Worm (Caenorhabditis elegans): Measurements from ENCODE around the gene Y17D7B.3.
"Not testable (repeated sequence)": the region's sequence is repeated elsewhere in the genome, so short reads cannot be mapped to it uniquely, and the experiment has no call there.

The Y17D7B.3 gene

DNA sequence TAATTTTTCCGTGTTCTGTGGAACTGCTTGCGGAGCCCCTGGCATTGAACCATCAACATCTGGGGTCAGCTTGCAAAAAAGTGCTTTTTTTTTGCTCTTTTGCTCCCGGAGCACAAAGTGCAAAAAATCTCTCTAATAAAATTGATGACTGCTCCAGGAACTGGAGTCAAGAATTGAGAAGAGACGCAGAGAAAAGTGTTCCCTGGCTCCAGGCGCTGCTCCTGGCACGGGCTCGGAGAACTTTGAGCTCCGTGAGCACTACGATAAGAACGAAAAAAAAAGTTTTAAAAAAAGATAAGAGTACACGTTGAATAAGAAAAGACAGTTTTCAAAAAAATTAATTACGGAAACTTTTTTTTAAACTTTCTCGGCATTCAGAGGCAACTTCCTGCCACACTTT, 3.8 kb downstream of the Y17D7B.3 start:
- TF ChIP-seq dao-5 (tag; optimal IDR thresholded peaks at IDR 0.05) = no peak
- no peak for TF ChIP-seq him-1 (tag; optimal IDR thresholded peaks at IDR 0.05)
- TF ChIP-seq W03F9.2 (tag; optimal IDR thresholded peaks at IDR 0.05) = no peak

DNA sequence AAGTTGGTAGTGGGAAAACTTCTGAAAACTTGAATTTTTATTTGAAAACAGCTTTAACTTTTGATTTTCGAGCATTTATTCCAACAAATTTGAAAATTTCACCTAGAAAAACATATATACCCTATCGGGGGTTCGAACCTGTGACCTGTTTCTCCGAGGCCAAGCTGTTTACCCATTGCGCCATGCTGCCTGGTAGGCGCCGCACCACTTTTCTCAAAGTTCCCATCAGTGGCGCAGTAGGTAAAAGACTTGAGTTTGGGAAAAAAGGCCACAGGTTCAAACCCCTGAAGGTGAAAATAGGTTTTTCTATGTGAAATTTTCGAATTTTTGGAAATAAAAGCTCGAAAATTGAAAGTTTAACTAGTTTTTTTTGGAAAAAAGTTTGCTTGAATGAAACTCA, 6.0 kb downstream of the Y17D7B.3 start:
- no peak for TF ChIP-seq W03F9.2 (tag; optimal IDR thresholded peaks at IDR 0.05)

DNA sequence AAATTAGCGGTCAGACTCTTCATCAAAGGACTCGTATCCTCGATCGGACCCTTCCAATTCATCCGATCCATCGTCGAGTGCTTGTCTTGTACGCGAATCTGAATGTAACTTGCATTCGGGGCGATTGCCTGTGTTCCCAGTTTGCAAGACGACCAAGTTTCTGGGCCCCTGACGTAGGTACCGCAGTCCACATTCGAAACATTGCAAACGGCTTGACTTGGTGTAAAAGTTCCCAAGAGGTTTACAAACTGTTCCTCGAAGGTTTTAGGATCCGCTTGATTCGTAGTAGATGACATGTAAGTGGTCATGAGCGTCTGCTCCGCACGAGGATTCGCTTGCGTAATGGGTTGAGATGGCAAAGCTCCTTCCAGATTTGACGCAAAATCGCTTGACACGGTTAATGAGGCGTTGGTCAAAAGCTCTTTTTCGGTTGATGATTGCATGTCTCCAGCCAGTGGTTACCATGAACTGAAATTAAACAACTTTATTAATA, 10.3 kb downstream of the Y17D7B.3 start, which contains the start of gene Y17D7B.4:
Y17D7B.4 (minus strand) TSS at position 443 of the 493 bp plus-strand sequence.
- TF ChIP-seq dao-5 (tag; optimal IDR thresholded peaks at IDR 0.05) (no peak), W03F9.2 (tag; optimal IDR thresholded peaks at IDR 0.05) (no peak), him-1 (tag; optimal IDR thresholded peaks at IDR 0.05) (no peak)

DNA sequence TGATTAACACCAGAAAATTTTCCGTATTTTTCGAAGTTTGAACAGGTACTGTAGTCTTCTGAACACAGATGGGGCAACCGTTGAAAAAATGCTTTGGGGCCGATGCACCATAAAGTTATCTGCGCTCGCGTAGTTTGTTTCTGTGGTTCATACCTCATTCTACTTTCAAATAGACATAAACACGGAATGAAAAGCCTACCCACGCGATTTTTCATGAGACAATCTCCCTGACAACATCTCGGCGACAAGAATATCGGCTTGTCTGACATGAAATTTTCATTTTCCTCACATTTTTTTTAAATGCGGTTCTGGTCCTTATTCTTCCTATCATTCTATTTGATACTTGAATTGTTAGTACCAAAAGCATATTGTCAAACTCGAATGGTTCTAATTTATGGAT, 13.8 kb downstream of the Y17D7B.3 start, which contains the start of gene clec-257:
clec-257 (plus strand) TSS at position 301 of the 400 bp plus-strand sequence.
- TF ChIP-seq dao-5 (tag; optimal IDR thresholded peaks at IDR 0.05) (no peak), him-1 (tag; optimal IDR thresholded peaks at IDR 0.05) (no peak)

DNA sequence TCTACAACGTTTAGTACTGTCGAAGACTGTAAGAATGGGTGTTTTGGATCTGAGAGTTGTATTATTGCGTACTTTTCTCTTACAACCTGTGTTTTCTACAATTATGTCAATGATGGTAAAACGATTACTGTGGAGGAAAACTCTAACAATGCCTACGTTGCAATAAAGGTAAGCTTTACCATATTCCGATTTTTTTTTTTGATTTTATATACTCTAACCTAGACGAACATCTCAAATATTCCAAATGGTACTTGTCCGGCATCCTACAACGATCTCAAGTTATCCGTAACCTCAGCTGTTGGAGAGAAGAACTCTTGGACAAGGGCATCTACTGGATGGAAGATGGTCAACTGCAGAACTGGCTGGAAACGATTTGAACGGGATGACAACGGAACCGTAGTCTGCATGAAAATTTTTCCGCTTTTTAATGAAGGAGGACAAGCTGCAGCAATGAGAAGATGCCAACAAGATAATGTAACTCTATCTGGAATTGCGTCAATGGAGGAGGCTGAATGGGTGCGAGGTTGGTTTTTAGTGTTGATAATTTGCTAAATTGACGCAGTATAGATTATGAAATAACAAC, 14.7 kb downstream of the Y17D7B.3 start:
- TF ChIP-seq dao-5 (tag; optimal IDR thresholded peaks at IDR 0.05) (no peak), W03F9.2 (tag; optimal IDR thresholded peaks at IDR 0.05) (no peak), him-1 (tag; optimal IDR thresholded peaks at IDR 0.05) (no peak)

DNA sequence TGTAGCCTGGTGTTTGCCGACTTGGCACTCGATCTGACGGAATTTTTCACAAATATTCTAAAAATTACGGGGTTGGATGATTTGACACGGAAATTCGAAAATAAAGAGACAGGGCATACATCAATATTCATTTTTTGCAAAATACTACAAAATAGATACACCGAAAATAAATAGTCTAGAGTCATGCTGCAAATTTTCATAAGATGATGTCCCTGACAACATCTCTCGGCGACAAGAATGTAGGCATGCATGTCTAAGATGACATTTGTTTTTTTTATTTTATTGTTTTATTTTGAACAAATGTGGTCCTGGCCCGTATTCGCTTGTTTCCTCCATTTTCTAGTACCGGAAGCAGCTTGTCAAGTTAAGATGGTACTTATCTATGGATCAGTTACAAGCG, 15.2 kb downstream of the Y17D7B.3 start, which contains the start of gene clec-256:
clec-256 (plus strand) TSS at position 301 of the 400 bp plus-strand sequence.
- TF ChIP-seq dao-5 (tag; optimal IDR thresholded peaks at IDR 0.05) (no peak), W03F9.2 (tag; optimal IDR thresholded peaks at IDR 0.05) (no peak), him-1 (tag; optimal IDR thresholded peaks at IDR 0.05) (no peak)

DNA sequence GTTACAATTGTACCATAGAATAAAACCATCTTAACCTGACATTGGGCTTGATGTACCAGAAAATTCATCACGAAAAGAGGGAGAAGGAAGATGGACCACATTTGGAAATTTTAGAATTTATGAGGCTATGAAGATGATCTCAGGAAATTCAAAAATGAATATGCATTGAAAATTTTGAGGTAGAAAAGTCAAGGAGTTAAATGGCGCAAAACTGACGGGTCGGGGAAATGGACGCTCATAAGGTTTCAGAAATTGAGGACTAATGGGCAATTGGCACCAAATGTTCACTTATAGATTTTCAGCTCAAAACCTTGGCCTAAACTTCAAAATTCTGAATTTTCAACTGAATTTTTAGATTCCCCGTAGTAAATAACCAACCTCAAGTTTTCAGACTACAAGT, 16.0 kb downstream of the Y17D7B.3 start, which contains the start of gene clec-255:
clec-255 (minus strand) TSS at position 101 of the 400 bp plus-strand sequence.
- TF ChIP-seq dao-5 (tag; optimal IDR thresholded peaks at IDR 0.05) (no peak), him-1 (tag; optimal IDR thresholded peaks at IDR 0.05) (no peak), W03F9.2 (tag; optimal IDR thresholded peaks at IDR 0.05) (no peak)

DNA sequence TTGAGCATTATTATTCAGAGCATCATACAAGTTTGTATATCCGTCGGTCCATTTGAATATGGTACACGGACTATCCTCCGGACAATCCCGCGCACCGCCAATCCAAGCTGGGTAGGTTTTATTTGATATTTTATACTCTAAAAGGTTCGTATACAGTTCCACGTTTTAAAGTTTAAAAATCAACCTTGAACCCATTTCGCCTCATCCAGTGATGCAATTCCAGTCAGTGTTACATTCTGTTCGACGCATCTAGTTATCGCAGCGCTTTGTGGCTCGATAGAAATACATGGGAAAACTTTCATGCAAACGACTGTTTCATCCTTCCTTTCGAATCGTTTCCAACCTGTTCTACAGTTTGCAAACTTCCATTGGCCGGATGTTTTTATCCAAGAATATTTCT, 16.7 kb downstream of the Y17D7B.3 start:
- TF ChIP-seq him-1 (tag; optimal IDR thresholded peaks at IDR 0.05) (no peak), W03F9.2 (tag; optimal IDR thresholded peaks at IDR 0.05) (no peak), dao-5 (tag; optimal IDR thresholded peaks at IDR 0.05) (no peak)

DNA sequence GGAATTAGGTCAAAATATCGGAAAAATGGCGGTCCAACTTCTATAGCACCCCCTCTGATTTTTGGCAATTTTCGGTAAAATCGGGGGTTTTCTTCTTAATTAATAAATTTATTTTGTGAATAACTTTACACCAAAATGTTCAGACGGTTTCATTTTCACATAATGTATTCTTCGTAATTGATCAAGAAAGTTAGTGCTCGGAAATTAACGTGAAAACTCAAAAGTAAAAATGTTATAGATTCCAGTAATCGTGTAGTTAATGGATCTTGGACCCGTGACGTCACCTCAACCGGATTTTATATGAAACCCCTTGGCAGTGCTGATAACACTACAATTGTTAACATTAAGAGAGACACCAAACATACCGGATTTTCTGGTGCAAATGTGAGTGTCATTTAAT, 24.6 kb downstream of the Y17D7B.3 start, which contains the start of gene F11D11.22:
F11D11.22 (plus strand) TSS at position 301 of the 400 bp plus-strand sequence.
- TF ChIP-seq dao-5, W03F9.2, him-1 (tag; optimal IDR thresholded peaks at IDR 0.05): not testable (repeated sequence)

DNA sequence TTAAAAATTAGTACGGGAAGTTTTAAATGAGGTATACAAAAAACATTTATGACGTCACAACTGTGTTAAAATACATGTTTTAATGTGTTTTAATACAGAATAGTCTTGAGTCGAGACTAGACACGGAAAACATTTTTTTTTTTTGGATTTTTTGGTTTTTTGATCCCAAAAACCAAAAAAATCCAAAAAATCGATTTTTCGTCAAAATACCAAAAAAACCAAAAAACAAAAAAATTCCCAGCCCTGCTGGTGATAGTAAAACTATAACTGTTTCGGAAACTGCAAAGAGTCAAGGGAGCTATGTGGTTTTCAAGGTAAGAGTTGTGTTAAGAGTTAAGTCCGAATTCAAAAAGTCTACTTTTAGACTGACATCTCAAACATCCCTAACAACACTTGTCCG, 25.5 kb downstream of the Y17D7B.3 start, which contains the start of gene F11D11.4:
F11D11.4 (plus strand) TSS at position 301 of the 400 bp plus-strand sequence.
- TF ChIP-seq him-1 (tag; optimal IDR thresholded peaks at IDR 0.05) = no peak
- no peak for TF ChIP-seq dao-5 (tag; optimal IDR thresholded peaks at IDR 0.05)
- TF ChIP-seq W03F9.2 (tag; optimal IDR thresholded peaks at IDR 0.05) = no peak

DNA sequence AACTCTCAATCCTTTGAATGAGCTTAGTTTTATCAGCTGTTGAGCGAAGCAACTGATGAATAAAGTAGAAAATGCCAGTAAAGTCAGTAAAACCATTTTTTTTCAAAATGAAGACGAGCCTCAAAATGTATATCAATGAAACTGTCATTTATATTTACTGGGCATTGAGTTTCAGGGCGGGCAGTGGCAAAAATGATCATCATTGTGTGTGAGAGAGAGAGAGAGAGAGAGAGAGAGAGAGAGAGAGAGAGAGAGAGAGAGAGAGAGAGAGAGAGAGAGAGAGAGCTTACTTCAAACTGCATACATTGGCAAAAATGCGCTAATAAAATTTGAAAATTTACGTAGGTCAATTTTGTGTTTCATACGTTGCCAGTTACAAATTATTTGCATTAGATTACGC, 26.4 kb downstream of the Y17D7B.3 start, which contains the start of gene F11D11.3:
F11D11.3 (minus strand) TSS at position 101 of the 400 bp plus-strand sequence.
- TF ChIP-seq him-1 (tag; optimal IDR thresholded peaks at IDR 0.05) (no peak), W03F9.2 (tag; optimal IDR thresholded peaks at IDR 0.05) (no peak)

DNA sequence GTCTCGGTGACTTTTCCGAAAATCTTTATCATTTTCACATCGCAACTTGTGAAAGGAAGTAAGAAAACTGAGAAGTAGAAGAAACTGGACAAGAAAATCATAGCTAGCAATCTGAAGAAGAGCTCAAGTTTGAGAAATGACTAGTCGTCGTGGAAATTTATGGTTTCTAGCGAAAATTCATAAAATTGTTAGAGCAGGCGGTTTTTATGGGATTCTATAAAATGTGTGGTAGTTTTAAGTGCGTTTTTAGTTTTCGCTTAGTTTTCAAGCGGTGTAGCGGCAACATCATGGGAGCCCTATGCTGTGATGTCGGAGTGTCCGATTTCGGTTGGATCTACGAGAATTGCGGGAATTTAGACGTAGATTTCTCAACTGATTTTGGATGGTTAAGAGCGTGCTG, 32.3 kb downstream of the Y17D7B.3 start, which contains the start of gene clec-254:
clec-254 (minus strand) TSS at position 101 of the 400 bp plus-strand sequence.
- TF ChIP-seq him-1, W03F9.2, dao-5 (tag; optimal IDR thresholded peaks at IDR 0.05): not testable (repeated sequence)

DNA sequence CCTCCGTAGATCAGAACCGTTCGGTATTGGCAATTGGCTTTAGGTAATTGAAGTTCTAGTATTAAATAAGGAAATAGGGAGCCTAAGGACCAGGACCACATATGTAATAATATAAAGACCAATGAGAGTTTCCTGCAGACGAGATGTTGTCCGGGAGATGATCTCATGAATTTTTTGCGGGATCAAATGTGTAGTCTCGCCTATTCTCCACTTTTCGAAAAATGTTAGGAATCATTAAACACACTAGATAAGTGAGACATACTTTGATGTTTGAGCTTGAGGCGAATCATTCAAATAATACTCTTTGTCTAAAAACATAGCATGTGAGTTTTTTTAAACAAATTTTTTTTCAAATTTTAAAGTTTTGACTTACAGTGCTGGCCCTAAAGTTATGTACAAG, 33.6 kb downstream of the Y17D7B.3 start, which contains the start of gene F11D11.6:
F11D11.6 (minus strand) TSS at position 101 of the 400 bp plus-strand sequence.
- TF ChIP-seq W03F9.2 (tag; optimal IDR thresholded peaks at IDR 0.05) (no peak), dao-5 (tag; optimal IDR thresholded peaks at IDR 0.05) (no peak), him-1 (tag; optimal IDR thresholded peaks at IDR 0.05) (no peak)

DNA sequence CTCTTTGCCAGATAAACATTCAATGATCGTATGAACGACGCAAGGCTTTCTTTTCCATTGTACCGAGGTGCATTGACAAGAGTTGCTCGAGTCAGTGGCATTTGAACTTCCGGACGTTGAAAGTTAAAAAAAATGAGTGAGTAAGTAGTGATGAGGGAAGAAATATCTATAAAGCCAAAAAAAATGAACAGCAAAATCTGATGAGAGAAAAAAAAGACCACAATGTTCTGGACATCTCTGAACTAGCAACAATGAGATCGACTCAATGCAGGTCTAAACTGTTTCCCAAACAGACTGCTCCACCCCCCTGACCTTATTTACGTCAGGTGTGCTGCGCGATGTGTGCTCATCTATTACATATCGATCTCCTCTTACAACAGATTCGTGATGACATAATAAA, 36.1 kb downstream of the Y17D7B.3 start, which contains the start of the genes F11D11.21 and F11D11.12:
F11D11.21 (minus strand) TSS at position 101 of the 400 bp plus-strand sequence.
F11D11.12 (minus strand) TSS at position 238 of the 400 bp plus-strand sequence.
- TF ChIP-seq him-1 (tag; optimal IDR thresholded peaks at IDR 0.05) (no peak), dao-5 (tag; optimal IDR thresholded peaks at IDR 0.05) (no peak), W03F9.2 (tag; optimal IDR thresholded peaks at IDR 0.05) (no peak)
